Fruit fly (Drosophila melanogaster) whole organism, embryonic: ENCODE measurements around the gene mAcon1.
A peak's percentile ranks its signal among the peaks of the same experiment; 100 is the strongest.

ENCODE experiments used
- Adf1 ChIP-seq: fragments of 200-800 bp; sonication (Bioruptor generic); IDR thresholded peaks from 2 replicates; pipeline ENCODE4 v1.3.6; 2022; ENCODE audit warnings: missing biosample characterization, missing genetic modification characterization
- Atf-2 ChIP-seq: fragments of 200-800 bp; sonication (Bioruptor generic); optimal IDR thresholded peaks from 2 replicates; lab custom pipeline; 2016; ENCODE audit warnings: missing biosample characterization, missing genetic modification characterization
- Atf3 ChIP-seq: fragments of 200-800 bp; sonication (Bioruptor generic); optimal IDR thresholded peaks from 3 replicates; lab custom pipeline; 2016; ENCODE audit warnings: missing biosample characterization, missing genetic modification characterization
- Bdp1 ChIP-seq: fragments of 200-800 bp; sonication (Bioruptor generic); optimal IDR thresholded peaks from 3 replicates; lab custom pipeline; 2016; ENCODE audit warnings: missing biosample characterization, missing genetic modification characterization
- CG10274 ChIP-seq: fragments of 200-800 bp; sonication (Bioruptor generic); optimal IDR thresholded peaks from 3 replicates; lab custom pipeline; 2017; ENCODE audit warnings: missing biosample characterization, mild to moderate bottlenecking, missing genetic modification characterization
- CG10654 ChIP-seq: fragments of 200-800 bp; sonication (Bioruptor generic); optimal IDR thresholded peaks from 2 replicates; lab custom pipeline; 2016; ENCODE audit warnings: missing biosample characterization, missing genetic modification characterization
- CG10959 ChIP-seq: fragments of 200-800 bp; sonication (Bioruptor generic); IDR thresholded peaks from 2 replicates; pipeline ENCODE4 v1.3.6; 2022; ENCODE audit warnings: missing biosample characterization, missing genetic modification characterization
- CG13296 ChIP-seq: fragments of 200-800 bp; sonication (Bioruptor generic); optimal IDR thresholded peaks from 3 replicates; lab custom pipeline; 2018; ENCODE audit warnings: missing biosample characterization, mild to moderate bottlenecking, missing genetic modification characterization
- CG14050 ChIP-seq: fragments of 200-800 bp; sonication (Bioruptor generic); IDR thresholded peaks from 3 replicates; pipeline ENCODE4 v1.3.6; 2022; ENCODE audit warnings: missing biosample characterization, missing genetic modification characterization
- CG15479 ChIP-seq: fragments of 200-800 bp; sonication (Bioruptor generic); optimal IDR thresholded peaks from 3 replicates; lab custom pipeline; 2019; ENCODE audit warnings: missing biosample characterization, mild to moderate bottlenecking, missing genetic modification characterization, moderate library complexity
- CG1647 ChIP-seq: fragments of 200-800 bp; sonication (Bioruptor generic); optimal IDR thresholded peaks from 3 replicates; lab custom pipeline; 2016; ENCODE audit warnings: missing biosample characterization, missing genetic modification characterization
- CG30403 ChIP-seq: fragments of 200-800 bp; sonication (Bioruptor generic); optimal IDR thresholded peaks from 3 replicates; lab custom pipeline; 2016; ENCODE audit warnings: missing biosample characterization, missing genetic modification characterization
- CG31388 ChIP-seq: fragments of 200-800 bp; sonication (Bioruptor generic); optimal IDR thresholded peaks from 2 replicates; lab custom pipeline; 2016; ENCODE audit warnings: missing biosample characterization, missing genetic modification characterization
- CG33557 ChIP-seq: fragments of 200-800 bp; sonication (Bioruptor generic); optimal IDR thresholded peaks from 2 replicates; lab custom pipeline; 2019; ENCODE audit warnings: missing biosample characterization, mild to moderate bottlenecking, missing genetic modification characterization, moderate library complexity
- CG8478 ChIP-seq: fragments of >200 bp; optimal IDR thresholded peaks from 2 replicates; lab custom pipeline; 2018
- CkIIα-i1 ChIP-seq: fragments of 200-800 bp; sonication (Bioruptor generic); IDR thresholded peaks from 2 replicates; pipeline ENCODE4 v1.3.6; 2022; ENCODE audit warnings: missing biosample characterization, missing genetic modification characterization
- CoRest ChIP-seq: fragments of 200-800 bp; sonication (Bioruptor generic); optimal IDR thresholded peaks from 3 replicates; lab custom pipeline; 2018; ENCODE audit warnings: missing biosample characterization, mild to moderate bottlenecking, missing genetic modification characterization, moderate library complexity
- Dad ChIP-seq: fragments of 200-800 bp; sonication (Bioruptor generic); optimal IDR thresholded peaks from 3 replicates; lab custom pipeline; 2016; ENCODE audit warnings: missing biosample characterization, missing genetic modification characterization
- Doc3 ChIP-seq: fragments of 200-800 bp; sonication (Bioruptor generic); IDR thresholded peaks from 3 replicates; pipeline ENCODE4 v1.3.6; 2022; ENCODE audit warnings: missing biosample characterization, missing genetic modification characterization; ENCODE audit not compliant: partially characterized antibody
- H2.0 ChIP-seq: fragments of 200-800 bp; sonication (Bioruptor generic); IDR thresholded peaks from 2 replicates; pipeline ENCODE4 v1.3.6; 2022; ENCODE audit warnings: missing biosample characterization, missing genetic modification characterization
- HLHmδ ChIP-seq: fragments of 200-800 bp; sonication (Bioruptor generic); optimal IDR thresholded peaks from 2 replicates; lab custom pipeline; 2018; ENCODE audit warnings: missing biosample characterization, mild to moderate bottlenecking, missing genetic modification characterization, moderate library complexity
- Lim3 ChIP-seq: fragments of 200-800 bp; sonication (Bioruptor generic); IDR thresholded peaks from 2 replicates; pipeline ENCODE4 v1.3.6; 2022; ENCODE audit warnings: missing biosample characterization, missing genetic modification characterization
- Mad ChIP-seq: fragments of 200-800 bp; sonication (Bioruptor generic); optimal IDR thresholded peaks from 2 replicates; lab custom pipeline; 2016; ENCODE audit warnings: missing biosample characterization, missing genetic modification characterization
- Mes4 ChIP-seq: fragments of 200-800 bp; sonication (Bioruptor generic); optimal IDR thresholded peaks from 2 replicates; lab custom pipeline; 2016; ENCODE audit warnings: missing biosample characterization, missing genetic modification characterization
- Nf-YB ChIP-seq: fragments of 200-800 bp; sonication (Bioruptor generic); optimal IDR thresholded peaks from 3 replicates; lab custom pipeline; 2019; ENCODE audit warnings: missing biosample characterization, mild to moderate bottlenecking, missing genetic modification characterization, moderate library complexity
- NfI ChIP-seq: fragments of 200-800 bp; sonication (Bioruptor generic); optimal IDR thresholded peaks from 3 replicates; lab custom pipeline; 2018; ENCODE audit warnings: missing biosample characterization, mild to moderate bottlenecking, missing genetic modification characterization, moderate library complexity
- Pdp1 ChIP-seq, 2 experiments: fragments of 200-800 bp; sonication (Bioruptor generic); optimal IDR thresholded peaks; 3 replicates each; lab custom pipeline; 2016; ENCODE audit warnings: missing biosample characterization in 2 of 2, missing genetic modification characterization in 2 of 2, mild to moderate bottlenecking in 1 of 2, moderate library complexity in 1 of 2
- YL-1 ChIP-seq: fragments of 200-800 bp; sonication (Bioruptor generic); optimal IDR thresholded peaks from 3 replicates; lab custom pipeline; 2017; ENCODE audit warnings: missing biosample characterization, mild to moderate bottlenecking, missing genetic modification characterization
- bigmax ChIP-seq: fragments of 200-800 bp; sonication (Bioruptor generic); optimal IDR thresholded peaks from 2 replicates; lab custom pipeline; 2018; ENCODE audit warnings: missing biosample characterization, mild to moderate bottlenecking, missing genetic modification characterization
- cg ChIP-seq: fragments of 200-800 bp; sonication (Bioruptor generic); optimal IDR thresholded peaks from 3 replicates; lab custom pipeline; 2019; ENCODE audit warnings: missing biosample characterization, mild to moderate bottlenecking, missing genetic modification characterization, moderate library complexity
- crol ChIP-seq: fragments of 200-800 bp; sonication (Bioruptor generic); IDR thresholded peaks from 2 replicates; pipeline ENCODE4 v1.3.6; 2022; ENCODE audit warnings: missing biosample characterization, missing genetic modification characterization
- disco-r ChIP-seq: fragments of 200-800 bp; sonication (Bioruptor generic); optimal IDR thresholded peaks from 2 replicates; lab custom pipeline; 2016; ENCODE audit warnings: missing biosample characterization, missing genetic modification characterization
- exex ChIP-seq: fragments of 200-800 bp; sonication (Bioruptor generic); optimal IDR thresholded peaks from 4 replicates; lab custom pipeline; 2018; ENCODE audit warnings: missing biosample characterization, mild to moderate bottlenecking, missing genetic modification characterization, moderate library complexity
- grau ChIP-seq: fragments of 200-800 bp; optimal IDR thresholded peaks from 3 replicates; lab custom pipeline; 2019; ENCODE audit warnings: missing biosample characterization, mild to moderate bottlenecking, missing genetic modification characterization, moderate library complexity
- h ChIP-seq: fragments of >200 bp; optimal IDR thresholded peaks from 2 replicates; lab custom pipeline; 2017
- lov ChIP-seq, 2 experiments: fragments of 200-800 bp in 1 of 2; fragments of >200 bp in 1 of 2; sonication (Bioruptor generic) in 1 of 2; IDR thresholded peaks in 1 of 2; optimal IDR thresholded peaks in 1 of 2; 2 replicates in 1 of 2; 3 replicates in 1 of 2; pipeline versions ENCODE4 v1.3.6 to Lab custom; 2017 to 2022; ENCODE audit warnings: missing biosample characterization in 1 of 2, missing genetic modification characterization in 1 of 2
- maf-S ChIP-seq: fragments of 200-800 bp; sonication (Bioruptor generic); optimal IDR thresholded peaks from 2 replicates; lab custom pipeline; 2016; ENCODE audit warnings: missing biosample characterization, missing genetic modification characterization
- nerfin-2 ChIP-seq: fragments of 200-800 bp; sonication (Bioruptor generic); IDR thresholded peaks from 2 replicates; pipeline ENCODE4 v1.3.6; 2022; ENCODE audit warnings: missing biosample characterization, missing genetic modification characterization; ENCODE audit not compliant: partially characterized antibody
- p53 ChIP-seq: fragments of 200-800 bp; sonication (Bioruptor generic); optimal IDR thresholded peaks from 2 replicates; lab custom pipeline; 2016; ENCODE audit warnings: missing biosample characterization, missing genetic modification characterization
- sna ChIP-seq: fragments of 200-800 bp; sonication (Bioruptor generic); IDR thresholded peaks from 2 replicates; pipeline ENCODE4 v1.3.6; 2022; ENCODE audit warnings: missing biosample characterization, missing genetic modification characterization; ENCODE audit not compliant: partially characterized antibody
- so ChIP-seq: fragments of 200-800 bp; sonication (Bioruptor generic); IDR thresholded peaks from 3 replicates; pipeline ENCODE4 v1.3.6; 2022; ENCODE audit warnings: missing biosample characterization, missing genetic modification characterization
- stc ChIP-seq: fragments of 200-800 bp; sonication (Bioruptor generic); IDR thresholded peaks from 2 replicates; pipeline ENCODE4 v1.3.6; 2022; ENCODE audit warnings: missing biosample characterization, missing genetic modification characterization
- sug ChIP-seq: fragments of 200-800 bp; optimal IDR thresholded peaks from 2 replicates; lab custom pipeline; 2019; ENCODE audit warnings: missing biosample characterization, mild to moderate bottlenecking, missing genetic modification characterization, moderate library complexity
- tgo ChIP-seq: fragments of 200-800 bp; sonication (Bioruptor generic); IDR thresholded peaks from 3 replicates; pipeline ENCODE4 v1.3.6; 2022; ENCODE audit warnings: missing biosample characterization, missing genetic modification characterization
- usp ChIP-seq: fragments of >200 bp; optimal IDR thresholded peaks from 2 replicates; lab custom pipeline; 2017; ENCODE audit warnings: missing biosample characterization, missing genetic modification characterization
- wor ChIP-seq: fragments of 200-800 bp; sonication (Bioruptor generic); IDR thresholded peaks from 2 replicates; pipeline ENCODE4 v1.3.6; 2022; ENCODE audit warnings: missing biosample characterization, missing genetic modification characterization
- yki ChIP-seq: fragments of >200 bp; optimal IDR thresholded peaks from 3 replicates; lab custom pipeline; 2018

mAcon1 gene

DNA sequence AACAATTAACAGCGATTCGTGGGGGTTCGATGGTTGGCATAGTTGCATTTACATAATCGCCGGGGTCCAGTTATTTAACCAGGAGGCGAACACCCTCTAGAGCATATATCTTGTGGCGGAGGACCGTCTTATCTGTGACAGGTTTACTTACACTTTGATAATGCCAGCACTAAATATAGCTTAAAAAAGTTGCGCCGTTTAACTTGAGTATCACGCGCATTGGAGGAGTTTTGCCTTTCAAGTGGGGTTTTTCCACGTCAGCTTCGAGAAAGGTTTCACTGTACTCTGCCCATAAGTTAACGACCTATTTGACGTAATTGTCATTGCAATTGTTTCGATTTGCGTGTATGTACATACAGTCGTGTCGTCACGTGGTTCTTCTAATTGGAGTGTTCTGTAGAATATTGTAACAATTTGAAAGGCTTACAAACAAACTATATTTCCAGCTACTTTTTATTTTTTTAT, 822 bp downstream of the mAcon1 start (continued):
- no peak for TF ChIP-seq CkIIα-i1
- no peak for TF ChIP-seq yki (lab: Kevin White, UChicago)
- TF ChIP-seq nerfin-2 (GFP tag; lab: Robert Waterston, UW) = no peak
- no peak for TF ChIP-seq H2.0 (GFP tag; lab: Robert Waterston, UW)
- TF ChIP-seq sug (tag; lab: Kevin White, UChicago) = peak; percentile 66
- TF ChIP-seq cg (GFP tag; lab: Kevin White, UChicago) = no peak
- no peak for TF ChIP-seq lov (optimal IDR thresholded peaks at IDR 0.05; lab: Kevin White, UChicago)
- no peak for TF ChIP-seq lov (GFP tag; IDR thresholded peaks at IDR 0.05; lab: Robert Waterston, UW)
- no peak for TF ChIP-seq Doc3 (GFP tag; lab: Robert Waterston, UW)
- no peak for TF ChIP-seq wor (GFP tag; lab: Robert Waterston, UW)
- no peak for TF ChIP-seq CG31388 (GFP tag; lab: Kevin White, UChicago)
- TF ChIP-seq grau (tag; lab: Kevin White, UChicago) = peak; percentile 76
- TF ChIP-seq Adf1 (GFP tag; lab: Robert Waterston, UW) = no peak
- no peak for TF ChIP-seq p53
- no peak for TF ChIP-seq sna (GFP tag; lab: Robert Waterston, UW)
- peak; percentile 29 for TF ChIP-seq YL-1 (GFP tag; lab: Kevin White, UChicago)
- no peak for TF ChIP-seq Atf3 (GFP tag; lab: Kevin White, UChicago)
- no peak for TF ChIP-seq NfI (GFP tag; lab: Kevin White, UChicago)

DNA sequence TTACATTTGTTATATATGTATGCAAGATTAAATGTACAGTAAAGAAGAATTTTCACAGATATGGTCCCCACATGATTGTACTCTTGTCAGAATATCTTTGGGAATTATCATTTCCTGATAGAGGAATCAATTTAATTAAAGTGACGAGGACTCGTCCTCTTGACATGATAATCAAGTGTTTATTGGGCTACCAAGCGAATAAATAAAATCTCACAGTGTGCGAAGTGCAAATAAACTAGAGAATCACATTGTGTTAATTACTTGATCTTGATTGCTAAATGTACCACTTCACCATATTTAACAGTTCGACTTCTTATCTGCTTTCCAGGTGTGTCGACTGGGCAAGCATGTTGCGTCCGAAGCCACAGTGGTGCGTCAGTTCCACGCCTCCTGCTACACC, 1.5 kb downstream of the mAcon1 start:
- TF ChIP-seq exex (peak; percentile 83), Bdp1 (GFP tag; lab: Kevin White, UChicago) (no peak)

dm6 chr2L:21172922-21173321, 4.6 kb downstream of the mAcon1 start, which contains the start of gene CG31627:
Gene CG31627, plus strand, starts transcription at chr2L:21173222.
- TF ChIP-seq HLHmδ (GFP tag; lab: Kevin White, UChicago) (no peak), CG14050 (GFP tag; lab: Robert Waterston, UW) (no peak), Lim3 (GFP tag; lab: Robert Waterston, UW) (no peak), stc (GFP tag; lab: Robert Waterston, UW) (no peak), usp (GFP tag; lab: Kevin White, UChicago) (no peak), maf-S (GFP tag; lab: Kevin White, UChicago) (no peak), CoRest (tag; lab: Kevin White, UChicago) (no peak), CG10274 (GFP tag; lab: Kevin White, UChicago) (no peak), CG10654 (GFP tag; lab: Kevin White, UChicago) (no peak), h (no peak), Nf-YB (no peak), CG13296 (GFP tag; lab: Kevin White, UChicago) (no peak), CG8478 (no peak)

dm6 chr2L:21178436-21179216, 10.3 kb downstream of the mAcon1 start:
- peak; percentile 68 for TF ChIP-seq cg (GFP tag; lab: Kevin White, UChicago)
- TF ChIP-seq bigmax = peak; percentile 58
- no peak for TF ChIP-seq so
- TF ChIP-seq disco-r (GFP tag; lab: Kevin White, UChicago) = no peak
- no peak for TF ChIP-seq CG10959 (GFP tag; lab: Robert Waterston, UW)
- peak; percentile 49 for TF ChIP-seq CG15479 (GFP tag; lab: Kevin White, UChicago)
- TF ChIP-seq CG30403 = no peak
- no peak for TF ChIP-seq Dad (GFP tag; lab: Kevin White, UChicago)
- TF ChIP-seq CG33557 (GFP tag; lab: Kevin White, UChicago) = no peak
- no peak for TF ChIP-seq Atf-2 (GFP tag; lab: Kevin White, UChicago)
- TF ChIP-seq Pdp1 (GFP tag; optimal IDR thresholded peaks at IDR 0.05; lab: Kevin White, UChicago) = peak in 1 of 2 experiments; percentile 93
- peak; percentile 82 for TF ChIP-seq crol (GFP tag; lab: Robert Waterston, UW)
- no peak for TF ChIP-seq CG1647 (GFP tag; lab: Kevin White, UChicago)
- no peak for TF ChIP-seq tgo
- TF ChIP-seq Mad (GFP tag; lab: Kevin White, UChicago) = no peak
- no peak for TF ChIP-seq Mes4 (GFP tag; lab: Kevin White, UChicago)
